Worm (Caenorhabditis elegans) whole organism, L3 larva: ENCODE data around the gene srh-100.

Experiments used
- egl-27 ChIP-seq: sonication (generic microtip); optimal IDR thresholded peaks from 4 replicates; lab custom pipeline; 2017; ENCODE audit warnings: missing biosample characterization, missing genetic modification reagents, missing genetic modification characterization
- sea-2 ChIP-seq: fragments of 150-350 bp; sonication (generic microtip); optimal IDR thresholded peaks from 4 replicates; lab custom pipeline; 2014; ENCODE audit warnings: missing biosample characterization, missing genetic modification reagents, missing genetic modification characterization

- TF ChIP-seq sea-2 (GFP tag; lab: Kevin White, UChicago) (no peak), egl-27 (tag; lab: Kevin White, UChicago) (no peak)
Measured at ce11 chrII:3753598-3753997, 39.1 kb upstream of the srh-100 start, which contains the start of gene rcd-1.
